Fruit fly (Drosophila melanogaster) whole organism, wandering third instar larva: Measurements from ENCODE around the gene tws.

Experiments used
- Abd-B ChIP-seq: fragments of >200 bp; optimal IDR thresholded peaks from 2 replicates; lab custom pipeline; 2017; ENCODE audit warnings: missing biosample characterization, missing genetic modification characterization
- CG32264 ChIP-seq: fragments of 200-800 bp; sonication (Bioruptor generic); optimal IDR thresholded peaks from 2 replicates; lab custom pipeline; 2016; ENCODE audit warnings: missing biosample characterization, missing genetic modification characterization
- CG9705 ChIP-seq: fragments of 200-800 bp; sonication (Bioruptor generic); optimal IDR thresholded peaks from 2 replicates; lab custom pipeline; 2018; ENCODE audit warnings: missing biosample characterization, mild to moderate bottlenecking, missing genetic modification characterization
- CrebA ChIP-seq: fragments of 200-800 bp; sonication (Bioruptor generic); optimal IDR thresholded peaks from 2 replicates; lab custom pipeline; 2016; ENCODE audit warnings: missing biosample characterization, mild to moderate bottlenecking, missing genetic modification characterization, borderline replicate concordance
- Dfd ChIP-seq: fragments of >200 bp; optimal IDR thresholded peaks from 2 replicates; lab custom pipeline; 2017; ENCODE audit warnings: missing biosample characterization, missing genetic modification characterization
- Dif ChIP-seq: fragments of 200-275, 200-300 bp; sonication (Bioruptor generic); optimal IDR thresholded peaks from 2 replicates; lab custom pipeline; 2018; ENCODE audit warnings: missing biosample characterization, missing genetic modification characterization; ENCODE audit not compliant: partially characterized antibody
- GATAd ChIP-seq: sonication (Bioruptor generic); optimal IDR thresholded peaks from 2 replicates; lab custom pipeline; 2016; ENCODE audit warnings: missing biosample characterization, missing genetic modification characterization
- HLH106 ChIP-seq: fragments of 200-800 bp; optimal IDR thresholded peaks from 3 replicates; lab custom pipeline; 2019; ENCODE audit warnings: missing biosample characterization, mild to moderate bottlenecking, missing genetic modification characterization, moderate library complexity
- Hnf4 ChIP-seq: fragments of 200-800 bp; sonication (Bioruptor generic); optimal IDR thresholded peaks from 2 replicates; lab custom pipeline; 2016; ENCODE audit warnings: missing biosample characterization, mild to moderate bottlenecking, missing genetic modification characterization
- Hr78 ChIP-seq: fragments of >200 bp; optimal IDR thresholded peaks from 2 replicates; lab custom pipeline; 2017; ENCODE audit warnings: missing biosample characterization, missing genetic modification characterization
- Hr83 ChIP-seq: fragments of 200-300 bp; sonication (Bioruptor generic); optimal IDR thresholded peaks from 2 replicates; lab custom pipeline; 2016; ENCODE audit warnings: missing biosample characterization, mild to moderate bottlenecking, missing genetic modification characterization, moderate library complexity; ENCODE audit not compliant: poor library complexity, severe bottlenecking
- Jra ChIP-seq: sonication (Bioruptor generic); optimal IDR thresholded peaks from 2 replicates; lab custom pipeline; 2016; ENCODE audit warnings: missing biosample characterization, missing genetic modification characterization
- Mio ChIP-seq: sonication (Bioruptor generic); optimal IDR thresholded peaks from 2 replicates; lab custom pipeline; 2016; ENCODE audit warnings: missing biosample characterization, missing genetic modification characterization
- Myc ChIP-seq: fragments of >200 bp; optimal IDR thresholded peaks from 2 replicates; lab custom pipeline; 2017
- N ChIP-seq: fragments of >200 bp; optimal IDR thresholded peaks from 2 replicates; lab custom pipeline; 2018; ENCODE audit warnings: missing biosample characterization, missing external identifiers, missing genetic modification characterization
- OdsH ChIP-seq: fragments of 200-800 bp; sonication (Bioruptor generic); optimal IDR thresholded peaks from 2 replicates; lab custom pipeline; 2016; ENCODE audit warnings: missing biosample characterization, mild to moderate bottlenecking, missing genetic modification characterization
- Rel ChIP-seq, 2 experiments: fragments of 200-800 bp; sonication (Bioruptor generic) in 1 of 2; optimal IDR thresholded peaks; 2 replicates in 1 of 2; 3 replicates in 1 of 2; lab custom pipeline; 2016 to 2019; ENCODE audit warnings: mild to moderate bottlenecking in 2 of 2, missing biosample characterization in 2 of 2, missing genetic modification characterization in 2 of 2, moderate library complexity in 1 of 2
- Sp1 ChIP-seq: fragments of 200-800 bp; sonication (Bioruptor generic); optimal IDR thresholded peaks from 3 replicates; lab custom pipeline; 2019; ENCODE audit warnings: missing biosample characterization, mild to moderate bottlenecking, missing genetic modification characterization, moderate library complexity
- Vsx2 ChIP-seq: fragments of 200-300, 225-300 bp; sonication (Bioruptor generic); optimal IDR thresholded peaks from 2 replicates; lab custom pipeline; 2018; ENCODE audit warnings: missing biosample characterization, missing genetic modification characterization; ENCODE audit not compliant: partially characterized antibody
- br ChIP-seq: fragments of 200-800 bp; sonication (Bioruptor generic); optimal IDR thresholded peaks from 2 replicates; lab custom pipeline; 2016; ENCODE audit warnings: missing biosample characterization, missing genetic modification characterization
- brk ChIP-seq: fragments of 200-800 bp; sonication (Bioruptor generic); optimal IDR thresholded peaks from 2 replicates; lab custom pipeline; 2016; ENCODE audit warnings: missing biosample characterization, mild to moderate bottlenecking, missing genetic modification characterization
- dl ChIP-seq, 2 experiments: fragments of 175-275, 200-275 bp in 1 of 2; fragments of 200-275 bp in 1 of 2; sonication (Bioruptor generic); optimal IDR thresholded peaks; lab custom pipeline; 2018; ENCODE audit warnings: mild to moderate bottlenecking in 2 of 2, missing biosample characterization in 2 of 2, missing genetic modification characterization in 2 of 2, moderate library complexity in 2 of 2; ENCODE audit not compliant: partially characterized antibody in 2 of 2, insufficient read depth in 1 of 2
- dmrt93B ChIP-seq: fragments of 200-800 bp; sonication (Bioruptor generic); optimal IDR thresholded peaks from 2 replicates; lab custom pipeline; 2018; ENCODE audit warnings: missing biosample characterization, mild to moderate bottlenecking, missing genetic modification characterization
- dsf ChIP-seq: sonication (Bioruptor generic); optimal IDR thresholded peaks from 2 replicates; lab custom pipeline; 2016; ENCODE audit warnings: missing biosample characterization, missing genetic modification characterization, borderline replicate concordance
- ey ChIP-seq: fragments of 200-800 bp; sonication (Bioruptor generic); optimal IDR thresholded peaks from 2 replicates; lab custom pipeline; 2016; ENCODE audit warnings: missing biosample characterization, missing genetic modification characterization
- foxo ChIP-seq, 2 experiments: fragments of 200-800 bp; sonication (Bioruptor generic); optimal IDR thresholded peaks; 2 replicates in 1 of 2; 3 replicates in 1 of 2; lab custom pipeline; 2016 to 2017; ENCODE audit warnings: missing biosample characterization in 2 of 2, missing genetic modification characterization in 2 of 2
- fru ChIP-seq: fragments of 200-800 bp; sonication (Bioruptor generic); optimal IDR thresholded peaks from 3 replicates; lab custom pipeline; 2016; ENCODE audit warnings: missing biosample characterization, mild to moderate bottlenecking, missing genetic modification characterization
- h ChIP-seq: fragments of 200-800 bp; sonication (Bioruptor generic); optimal IDR thresholded peaks from 3 replicates; lab custom pipeline; 2016; ENCODE audit warnings: missing biosample characterization, mild to moderate bottlenecking, missing genetic modification characterization
- jim ChIP-seq: fragments of 175-275, 200-325 bp; sonication (Bioruptor generic); optimal IDR thresholded peaks from 2 replicates; lab custom pipeline; 2016; ENCODE audit warnings: missing biosample characterization, mild to moderate bottlenecking, missing genetic modification characterization
- lola ChIP-seq: fragments of >200 bp; optimal IDR thresholded peaks from 2 replicates; lab custom pipeline; 2017; ENCODE audit warnings: missing biosample characterization, missing genetic modification characterization
- pan ChIP-seq: fragments of >200 bp; optimal IDR thresholded peaks from 2 replicates; lab custom pipeline; 2017
- psq ChIP-seq: fragments of 200-800 bp; sonication (Bioruptor generic); optimal IDR thresholded peaks from 3 replicates; lab custom pipeline; 2017; ENCODE audit warnings: missing biosample characterization, mild to moderate bottlenecking, missing genetic modification characterization, moderate library complexity
- rgr ChIP-seq: fragments of 200-800 bp; sonication (Bioruptor generic); optimal IDR thresholded peaks from 3 replicates; lab custom pipeline; 2016; ENCODE audit warnings: missing biosample characterization, mild to moderate bottlenecking, missing genetic modification characterization
- sage ChIP-seq: fragments of 200-800 bp; sonication (Bioruptor generic); optimal IDR thresholded peaks from 2 replicates; lab custom pipeline; 2016; ENCODE audit warnings: missing biosample characterization, mild to moderate bottlenecking, missing genetic modification characterization
- sv ChIP-seq: fragments of 200-800 bp; sonication (Bioruptor generic); optimal IDR thresholded peaks from 3 replicates; lab custom pipeline; 2016; ENCODE audit warnings: missing biosample characterization, missing genetic modification characterization
- tai ChIP-seq: sonication (Bioruptor generic); optimal IDR thresholded peaks from 2 replicates; lab custom pipeline; 2016; ENCODE audit warnings: missing biosample characterization, missing genetic modification characterization
- usp ChIP-seq: fragments of >200 bp; optimal IDR thresholded peaks from 2 replicates; lab custom pipeline; 2017; ENCODE audit warnings: missing biosample characterization, missing genetic modification characterization
- woc ChIP-seq: sonication (Bioruptor generic); optimal IDR thresholded peaks from 2 replicates; lab custom pipeline; 2016; ENCODE audit warnings: missing biosample characterization, mild to moderate bottlenecking, missing genetic modification characterization

tws gene

DNA sequence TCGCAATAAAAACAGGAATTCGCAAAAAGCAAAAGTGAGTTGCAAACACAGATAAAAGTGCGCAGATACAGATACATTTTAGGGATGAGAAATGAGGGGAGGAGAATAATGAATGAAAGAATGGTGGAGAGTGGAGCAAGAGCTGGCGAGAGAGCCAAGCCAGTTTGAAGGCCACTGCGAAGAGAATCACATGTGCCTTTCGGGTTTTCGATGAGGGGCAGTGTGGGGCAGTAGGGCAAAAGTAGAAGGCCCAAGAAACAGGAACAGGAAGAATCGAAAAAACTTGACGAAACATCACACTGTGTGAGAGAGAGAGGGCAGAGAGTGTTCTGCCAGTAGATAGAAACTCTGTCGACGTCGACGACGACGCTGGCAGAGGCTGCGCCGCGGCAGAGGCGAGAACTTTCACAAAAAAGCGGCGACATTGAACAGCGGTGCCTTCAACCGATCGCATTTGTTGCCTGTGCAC is 55.4 kb downstream of the tws start:
- TF ChIP-seq dl (GFP tag; optimal IDR thresholded peaks at IDR 0.05; lab: Kevin White, UChicago; ENCODE audit: insufficient read depth in 1 of 2, partially characterized antibody in 2 of 2) (peak; percentile 50 to 71), Jra (GFP tag; lab: Kevin White, UChicago) (no peak), woc (GFP tag; lab: Kevin White, UChicago) (no peak), Hnf4 (GFP tag; lab: Kevin White, UChicago) (no peak), brk (GFP tag; lab: Kevin White, UChicago) (no peak), Rel (GFP tag; optimal IDR thresholded peaks at IDR 0.05; lab: Kevin White, UChicago) (no peak), Rel (tag; optimal IDR thresholded peaks at IDR 0.05; lab: Kevin White, UChicago) (no peak), ey (GFP tag; lab: Kevin White, UChicago) (no peak), fru (GFP tag; lab: Kevin White, UChicago) (peak; percentile 70), Dfd (GFP tag; lab: Kevin White, UChicago) (no peak), CrebA (GFP tag; lab: Kevin White, UChicago) (peak; percentile 40), pan (lab: Kevin White, UChicago) (no peak), dsf (GFP tag; lab: Kevin White, UChicago) (no peak), lola (GFP tag; lab: Kevin White, UChicago) (no peak), Sp1 (GFP tag; lab: Kevin White, UChicago) (no peak), CG9705 (no peak), Dif (GFP tag; lab: Kevin White, UChicago) (peak; percentile 76), Myc (no peak), HLH106 (tag; lab: Kevin White, UChicago) (no peak), rgr (no peak), psq (GFP tag; lab: Kevin White, UChicago) (peak; percentile 97), Hr83 (GFP tag; lab: Kevin White, UChicago) (peak; percentile 58)
- TF ChIP-seq, all 38 proteins: peak for 6

DNA sequence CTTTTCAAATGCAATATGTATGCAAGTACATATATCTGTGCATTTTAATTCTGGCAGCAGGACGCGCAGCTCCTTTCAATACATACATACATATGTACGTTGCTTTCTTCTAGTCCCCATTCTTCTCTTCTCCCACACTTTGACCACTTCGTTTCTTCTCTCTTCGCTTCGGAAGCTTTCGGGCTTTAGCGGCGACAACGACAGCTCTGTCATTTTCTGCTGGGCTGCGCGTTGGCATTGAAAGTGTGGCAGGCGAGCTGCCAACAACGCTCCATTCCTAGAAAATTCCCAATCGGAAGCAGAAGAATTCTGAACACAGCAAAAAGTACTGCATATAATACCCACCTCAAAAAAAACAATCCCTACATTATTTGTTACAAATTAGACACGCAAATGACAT is 56.5 kb downstream of the tws start:
- TF ChIP-seq HLH106 (tag; lab: Kevin White, UChicago) = no peak
- no peak for TF ChIP-seq Rel (GFP tag; optimal IDR thresholded peaks at IDR 0.05; lab: Kevin White, UChicago)
- TF ChIP-seq Rel (tag; optimal IDR thresholded peaks at IDR 0.05; lab: Kevin White, UChicago) = no peak
- no peak for TF ChIP-seq Jra (GFP tag; lab: Kevin White, UChicago)
- TF ChIP-seq h = no peak
- TF ChIP-seq Abd-B (GFP tag; lab: Kevin White, UChicago) = no peak
- peak; percentile 11 for TF ChIP-seq Dif (GFP tag; lab: Kevin White, UChicago)
- peak; percentile 63 for TF ChIP-seq Vsx2
- no peak for TF ChIP-seq dl (GFP tag; optimal IDR thresholded peaks at IDR 0.05; lab: Kevin White, UChicago; ENCODE audit: insufficient read depth in 1 of 2, partially characterized antibody in 2 of 2)
- no peak for TF ChIP-seq Dfd (GFP tag; lab: Kevin White, UChicago)

DNA sequence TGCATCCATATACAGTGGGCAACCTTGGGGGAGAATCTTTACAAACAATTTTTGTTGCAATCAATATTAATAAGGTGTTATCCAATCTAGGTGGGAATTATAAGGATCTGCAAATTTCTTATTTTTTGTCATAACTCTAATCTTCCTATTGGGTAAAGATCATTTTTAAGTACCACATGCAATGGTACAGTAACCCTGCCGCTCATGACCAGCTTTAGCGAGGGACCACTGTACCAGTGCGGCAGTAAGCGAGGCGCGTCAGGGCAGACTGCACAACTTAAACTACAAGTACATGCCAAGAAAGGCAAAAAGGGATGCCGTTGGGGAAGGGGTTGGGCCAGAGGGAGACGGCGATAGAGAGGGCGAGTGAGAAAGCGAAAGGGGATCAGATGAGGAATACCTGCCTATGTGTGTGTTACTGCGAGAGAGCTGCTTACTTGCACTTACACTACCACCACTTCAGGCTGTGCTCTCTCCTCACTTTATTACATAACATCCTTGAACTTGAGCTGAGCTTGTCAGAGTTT is 57.0 kb downstream of the tws start:
- TF ChIP-seq pan (lab: Kevin White, UChicago) = no peak
- peak; percentile 78 for TF ChIP-seq CG9705
- peak; percentile 16 for TF ChIP-seq N
- peak; percentile 92 for TF ChIP-seq OdsH (GFP tag; lab: Kevin White, UChicago)
- TF ChIP-seq woc (GFP tag; lab: Kevin White, UChicago) = peak; percentile 97
- no peak for TF ChIP-seq GATAd (GFP tag; lab: Kevin White, UChicago)
- TF ChIP-seq jim (GFP tag; lab: Kevin White, UChicago) = no peak
- TF ChIP-seq usp (GFP tag; lab: Kevin White, UChicago) = no peak
- no peak for TF ChIP-seq Abd-B (GFP tag; lab: Kevin White, UChicago)
- TF ChIP-seq dsf (GFP tag; lab: Kevin White, UChicago) = no peak
- peak; percentile 45 for TF ChIP-seq Mio
- TF ChIP-seq ey (GFP tag; lab: Kevin White, UChicago) = peak; percentile 94
- TF ChIP-seq CG32264 = peak; percentile 74
- TF ChIP-seq br (GFP tag; lab: Kevin White, UChicago) = peak; percentile 93
- no peak for TF ChIP-seq Dfd (GFP tag; lab: Kevin White, UChicago)
- TF ChIP-seq rgr = peak; percentile 90
- peak; percentile 93 for TF ChIP-seq h
- TF ChIP-seq Vsx2 = no peak
- no peak for TF ChIP-seq Rel (GFP tag; optimal IDR thresholded peaks at IDR 0.05; lab: Kevin White, UChicago)
- peak; percentile 50 for TF ChIP-seq Rel (tag; optimal IDR thresholded peaks at IDR 0.05; lab: Kevin White, UChicago)
- TF ChIP-seq sv (GFP tag; lab: Kevin White, UChicago) = no peak
- peak; percentile 39 for TF ChIP-seq Hr83 (GFP tag; lab: Kevin White, UChicago)
- TF ChIP-seq tai (GFP tag; lab: Kevin White, UChicago) = peak; percentile 73
- no peak for TF ChIP-seq Hr78 (GFP tag; lab: Kevin White, UChicago)
- peak; percentile 56 for TF ChIP-seq Dif (GFP tag; lab: Kevin White, UChicago)
- no peak for TF ChIP-seq Myc
- TF ChIP-seq Sp1 (GFP tag; lab: Kevin White, UChicago) = peak; percentile 90
- peak; percentile 38 to 94 for TF ChIP-seq foxo (GFP tag; optimal IDR thresholded peaks at IDR 0.05; lab: Kevin White, UChicago)
- peak; percentile 8 to 29 for TF ChIP-seq dl (GFP tag; optimal IDR thresholded peaks at IDR 0.05; lab: Kevin White, UChicago; ENCODE audit: insufficient read depth in 1 of 2, partially characterized antibody in 2 of 2)
- peak; percentile 91 for TF ChIP-seq HLH106 (tag; lab: Kevin White, UChicago)
- peak; percentile 99 for TF ChIP-seq fru (GFP tag; lab: Kevin White, UChicago)
- peak; percentile 76 for TF ChIP-seq brk (GFP tag; lab: Kevin White, UChicago)
- TF ChIP-seq lola (GFP tag; lab: Kevin White, UChicago) = no peak
- peak; percentile 57 for TF ChIP-seq Jra (GFP tag; lab: Kevin White, UChicago)
- peak; percentile 78 for TF ChIP-seq dmrt93B
- peak; percentile 84 for TF ChIP-seq Hnf4 (GFP tag; lab: Kevin White, UChicago)
- peak; percentile 68 for TF ChIP-seq sage (GFP tag; lab: Kevin White, UChicago)
- TF ChIP-seq psq (GFP tag; lab: Kevin White, UChicago) = peak; percentile 84
- TF ChIP-seq CrebA (GFP tag; lab: Kevin White, UChicago) = no peak
